Worm (Caenorhabditis elegans): ENCODE measurements around the gene Y26G10.5.

DNA sequence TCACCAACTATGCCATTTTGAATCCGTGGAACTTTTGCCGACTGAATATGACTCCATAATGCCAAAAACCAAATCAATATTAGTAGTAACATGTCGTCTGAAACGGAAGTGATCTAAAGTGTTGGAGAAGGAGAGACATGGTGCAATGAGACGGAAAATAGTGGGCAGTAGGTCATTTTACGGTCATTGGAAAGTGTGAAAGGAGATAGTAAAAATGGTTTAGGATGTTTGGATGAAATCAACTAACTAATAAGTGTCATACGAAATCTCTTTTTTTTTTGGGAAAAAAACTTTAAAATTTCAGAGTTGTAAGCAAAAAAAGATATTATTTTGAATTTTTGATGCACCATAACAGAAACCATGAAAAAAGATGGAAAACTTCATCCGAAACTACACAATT, 39.2 kb upstream of the Y26G10.5 start, which contains the start of gene cutl-4:
- no peak for TF ChIP-seq W03F9.2 (tag; optimal IDR thresholded peaks at IDR 0.05)
- no peak for TF ChIP-seq him-1 (tag; optimal IDR thresholded peaks at IDR 0.05)
- TF ChIP-seq dao-5 (tag; optimal IDR thresholded peaks at IDR 0.05), result no peak

Data from whole organism, L4/young adult.